Fruit fly (Drosophila melanogaster) S2 (cell line): ENCODE results near the gene CG14416.

Experiments used
- CG8478 ChIP-seq: fragments of >200 bp; optimal IDR thresholded peaks from 2 replicates; lab custom pipeline; 2018
- CTCF ChIP-seq, 2 experiments: fragments of >200 bp; optimal IDR thresholded peaks; 2 replicates each; lab custom pipeline; 2018

DNA sequence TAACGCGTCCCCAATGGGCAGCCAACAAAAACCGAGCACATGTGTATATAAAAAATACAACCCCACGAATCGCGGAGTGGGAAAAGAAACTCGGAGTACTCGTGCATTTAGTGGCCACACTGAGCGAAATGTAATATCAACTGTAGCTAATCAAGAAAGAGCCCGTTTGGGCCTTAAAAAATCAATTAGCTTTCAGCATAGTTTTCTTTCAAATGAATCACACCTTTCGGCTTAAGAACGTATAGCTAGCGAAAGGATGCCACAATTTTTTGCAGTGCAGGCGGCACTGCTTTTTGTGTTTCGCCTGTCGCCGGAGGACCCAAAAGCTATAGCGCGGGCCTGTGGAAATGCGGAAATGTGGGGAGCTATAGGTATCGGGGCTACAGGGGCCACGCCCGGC is 11.7 kb downstream of the CG14416 start:
- TF ChIP-seq CTCF (optimal IDR thresholded peaks at IDR 0.05; lab: Kevin White, UChicago) (no peak), CG8478 (lab: Kevin White, UChicago) (no peak)
